Fruit fly (Drosophila melanogaster): Measurements from ENCODE around the gene Mnat9.

Gene Mnat9

DNA sequence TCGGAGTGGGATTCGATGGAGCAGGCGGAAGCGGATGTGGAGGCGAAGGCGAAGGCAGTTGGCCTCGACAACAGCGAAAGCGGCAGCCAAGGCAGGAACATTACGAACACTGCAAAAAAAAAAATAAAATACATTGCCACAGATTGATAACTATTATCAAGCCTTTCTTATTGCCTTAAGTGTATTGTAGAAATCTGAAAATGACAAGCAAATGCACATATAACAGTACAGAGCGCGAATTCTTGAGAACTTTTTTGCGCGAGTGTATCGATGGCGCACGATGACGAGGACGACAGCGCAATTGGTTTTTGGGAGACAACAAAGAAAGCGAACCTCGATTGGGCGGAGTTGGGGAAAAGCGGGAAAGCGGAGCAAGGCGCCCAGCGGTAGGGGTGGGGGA lies 14.4 kb upstream of the Mnat9 start (continued):
- TF ChIP-seq cas (GFP tag; IDR thresholded peaks at IDR 0.05), result no peak
- TF ChIP-seq CG9932 (GFP tag; IDR thresholded peaks at IDR 0.05), result peak; percentile 53; the same call in 1 of the 2 replicates
- TF ChIP-seq klu (GFP tag; IDR thresholded peaks at IDR 0.05), result no peak
- TF ChIP-seq HLH3B (GFP tag; IDR thresholded peaks at IDR 0.05), result no peak
- no peak for TF ChIP-seq grn (GFP tag; optimal IDR thresholded peaks at IDR 0.05)
- TF ChIP-seq Nf-YB (GFP tag; optimal IDR thresholded peaks at IDR 0.05), result no peak
- TF ChIP-seq CG17361 (GFP tag; IDR thresholded peaks at IDR 0.05), result no peak
- TF ChIP-seq NFAT (GFP tag; IDR thresholded peaks at IDR 0.05), result no peak
- no peak for TF ChIP-seq CG12219 (GFP tag; optimal IDR thresholded peaks at IDR 0.05)
- no peak for TF ChIP-seq CG4707 (GFP tag; optimal IDR thresholded peaks at IDR 0.05)
- TF ChIP-seq row (GFP tag; IDR thresholded peaks at IDR 0.05), result peak; percentile 62
- no peak for TF ChIP-seq CG15601 (tag; optimal IDR thresholded peaks at IDR 0.05)
- no peak for TF ChIP-seq CG17912 (GFP tag; optimal IDR thresholded peaks at IDR 0.05)
- no peak for TF ChIP-seq gcm2 (GFP tag; optimal IDR thresholded peaks at IDR 0.05)
- no peak for TF ChIP-seq CG14667 (GFP tag; IDR thresholded peaks at IDR 0.05)
- no peak for TF ChIP-seq CG13123 (GFP tag; optimal IDR thresholded peaks at IDR 0.05)
- TF ChIP-seq Dad (GFP tag; optimal IDR thresholded peaks at IDR 0.05), result no peak
- peak; percentile 11 for TF ChIP-seq Dip3 (GFP tag; optimal IDR thresholded peaks at IDR 0.05)
- no peak for TF ChIP-seq CG15011 (GFP tag; optimal IDR thresholded peaks at IDR 0.05)
- TF ChIP-seq Eip74EF (GFP tag; optimal IDR thresholded peaks at IDR 0.05), result no peak
- no peak for TF ChIP-seq CG6683 (GFP tag; optimal IDR thresholded peaks at IDR 0.05)
- TF ChIP-seq MESR4 (GFP tag; optimal IDR thresholded peaks at IDR 0.05), result no peak
- no peak for TF ChIP-seq CG14050 (GFP tag; IDR thresholded peaks at IDR 0.05)
- TF ChIP-seq pita (GFP tag; optimal IDR thresholded peaks at IDR 0.05), result no peak
- no peak for TF ChIP-seq CG10274 (GFP tag; optimal IDR thresholded peaks at IDR 0.05)
- TF ChIP-seq E2f1 (GFP tag; IDR thresholded peaks at IDR 0.05), result no peak
- TF ChIP-seq CG10654 (GFP tag; optimal IDR thresholded peaks at IDR 0.05), result no peak
- TF ChIP-seq Dek (tag; optimal IDR thresholded peaks at IDR 0.05), result no peak
- TF ChIP-seq ind (GFP tag; optimal IDR thresholded peaks at IDR 0.05), result no peak
- no peak for TF ChIP-seq Atf3 (GFP tag; optimal IDR thresholded peaks at IDR 0.05)
- TF ChIP-seq YL-1 (GFP tag; optimal IDR thresholded peaks at IDR 0.05), result no peak
- no peak for TF ChIP-seq CG3163 (GFP tag; optimal IDR thresholded peaks at IDR 0.05)
- TF ChIP-seq Lim3 (GFP tag; IDR thresholded peaks at IDR 0.05), result no peak
- no peak for TF ChIP-seq CG2202 (tag; optimal IDR thresholded peaks at IDR 0.05)
- TF ChIP-seq CG4730 (GFP tag; IDR thresholded peaks at IDR 0.05), result no peak
- TF ChIP-seq CG16863 (GFP tag; optimal IDR thresholded peaks at IDR 0.05), result no peak
- TF ChIP-seq pan (optimal IDR thresholded peaks at IDR 0.05), result no peak
- peak in 1 of 2 experiments; percentile 31 for TF ChIP-seq pan (GFP tag; optimal IDR thresholded peaks at IDR 0.05 in 1 of 2, IDR thresholded peaks at IDR 0.05 in 1 of 2)
- no peak for TF ChIP-seq CG8944 (GFP tag; optimal IDR thresholded peaks at IDR 0.05)
- TF ChIP-seq ash1 (GFP tag; optimal IDR thresholded peaks at IDR 0.05), result no peak
- TF ChIP-seq HmgZ (tag; optimal IDR thresholded peaks at IDR 0.05), result no peak
- no peak for TF ChIP-seq CG2875 (GFP tag; optimal IDR thresholded peaks at IDR 0.05)
- no peak for TF ChIP-seq ham (GFP tag; IDR thresholded peaks at IDR 0.05)
- no peak for TF ChIP-seq slou (GFP tag; optimal IDR thresholded peaks at IDR 0.05)
- peak; percentile 33; the same call in 1 of the 3 replicates for TF ChIP-seq ci (GFP tag; IDR thresholded peaks at IDR 0.05)
- TF ChIP-seq Tbp (GFP tag; optimal IDR thresholded peaks at IDR 0.05), result no peak
- TF ChIP-seq sisA (GFP tag; IDR thresholded peaks at IDR 0.05), result no peak
- TF ChIP-seq Dp (GFP tag; optimal IDR thresholded peaks at IDR 0.05), result no peak
- TF ChIP-seq CG17802 (tag; optimal IDR thresholded peaks at IDR 0.05), result no peak
- no peak for TF ChIP-seq CG34376 (GFP tag; optimal IDR thresholded peaks at IDR 0.05)
- no peak for TF ChIP-seq NfI (GFP tag; optimal IDR thresholded peaks at IDR 0.05)
- no peak for TF ChIP-seq CG8388 (GFP tag; optimal IDR thresholded peaks at IDR 0.05)
- TF ChIP-seq psq (GFP tag; optimal IDR thresholded peaks at IDR 0.05), result no peak

Data from whole organism, embryonic.